Fruit fly (Drosophila melanogaster): Measurements from ENCODE around the gene CG46281.

CG46281 gene

dm6 chr3R:13063746-13064592, 33.9 kb upstream of the CG46281 start (continued):
- no peak for TF ChIP-seq Vsx1 (GFP tag; optimal IDR thresholded peaks at IDR 0.05)
- no peak for TF ChIP-seq Six4 (GFP tag; optimal IDR thresholded peaks at IDR 0.05)
- no peak for TF ChIP-seq otp (GFP tag; IDR thresholded peaks at IDR 0.05)
- no peak for TF ChIP-seq CG17186 (GFP tag; optimal IDR thresholded peaks at IDR 0.05)
- no peak for TF ChIP-seq CG10431 (GFP tag; optimal IDR thresholded peaks at IDR 0.05)
- TF ChIP-seq Spps (tag; optimal IDR thresholded peaks at IDR 0.05), result no peak
- TF ChIP-seq CG16813 (GFP tag; IDR thresholded peaks at IDR 0.05; ENCODE audit: partially characterized antibody), result no peak
- TF ChIP-seq Atf3 (GFP tag; optimal IDR thresholded peaks at IDR 0.05), result no peak
- TF ChIP-seq TFAM (GFP tag; optimal IDR thresholded peaks at IDR 0.05), result no peak
- TF ChIP-seq Mrtf (GFP tag; IDR thresholded peaks at IDR 0.05), result no peak
- no peak for TF ChIP-seq CG2678 (tag; optimal IDR thresholded peaks at IDR 0.05)
- no peak for TF ChIP-seq CG3995 (GFP tag; optimal IDR thresholded peaks at IDR 0.05)
- no peak for TF ChIP-seq CG15269 (tag; optimal IDR thresholded peaks at IDR 0.05)
- TF ChIP-seq dimm (GFP tag; IDR thresholded peaks at IDR 0.05), result no peak
- no peak for TF ChIP-seq Tbp (GFP tag; optimal IDR thresholded peaks at IDR 0.05)
- TF ChIP-seq Oli (tag; optimal IDR thresholded peaks at IDR 0.05), result no peak
- TF ChIP-seq CG16779 (GFP tag; IDR thresholded peaks at IDR 0.05), result no peak
- TF ChIP-seq CG3726 (GFP tag; IDR thresholded peaks at IDR 0.05), result no peak
- TF ChIP-seq ac (GFP tag; optimal IDR thresholded peaks at IDR 0.05), result no peak
- TF ChIP-seq CG4328 (GFP tag; optimal IDR thresholded peaks at IDR 0.05), result peak; percentile 6
- no peak for TF ChIP-seq Dbx (GFP tag; IDR thresholded peaks at IDR 0.05)
- TF ChIP-seq Dip3 (GFP tag; optimal IDR thresholded peaks at IDR 0.05), result no peak
- peak; percentile 17 for TF ChIP-seq gro (GFP tag; optimal IDR thresholded peaks at IDR 0.05)
- TF ChIP-seq CG17361 (GFP tag; IDR thresholded peaks at IDR 0.05), result 0 out of 3 replicates have a peak, but pooled peaks have one; percentile 23
- TF ChIP-seq D (optimal IDR thresholded peaks at IDR 0.05), result peak; percentile 98
- peak; percentile 41 for TF ChIP-seq D (GFP tag; optimal IDR thresholded peaks at IDR 0.05)
- TF ChIP-seq CG15601 (tag; optimal IDR thresholded peaks at IDR 0.05), result no peak
- TF ChIP-seq CG10959 (GFP tag; IDR thresholded peaks at IDR 0.05), result peak; percentile 31; the same call in 1 of the 2 replicates
- no peak for TF ChIP-seq CG5245 (GFP tag; optimal IDR thresholded peaks at IDR 0.05)
- no peak for TF ChIP-seq dm (GFP tag; optimal IDR thresholded peaks at IDR 0.05)
- TF ChIP-seq croc (GFP tag; conservative IDR thresholded peaks at IDR 0.05), result no peak
- no peak for TF ChIP-seq Atf6 (GFP tag; IDR thresholded peaks at IDR 0.05)
- no peak for TF ChIP-seq CG33557 (GFP tag; optimal IDR thresholded peaks at IDR 0.05)
- peak in 1 of 2 experiments; percentile 41 for TF ChIP-seq chif (GFP tag; optimal IDR thresholded peaks at IDR 0.05)
- TF ChIP-seq CkIIα-i1 (GFP tag; IDR thresholded peaks at IDR 0.05), result no peak
- TF ChIP-seq cas (GFP tag; IDR thresholded peaks at IDR 0.05), result no peak
- no peak for TF ChIP-seq CHES-1-like (GFP tag; optimal IDR thresholded peaks at IDR 0.05)
- no peak for TF ChIP-seq stwl (tag; optimal IDR thresholded peaks at IDR 0.05)
- TF ChIP-seq CG6689 (GFP tag; IDR thresholded peaks at IDR 0.05), result no peak
- TF ChIP-seq Hand (GFP tag; optimal IDR thresholded peaks at IDR 0.05), result no peak
- no peak for TF ChIP-seq Sox100B (GFP tag; optimal IDR thresholded peaks at IDR 0.05)
- peak; percentile 45 for TF ChIP-seq kah (GFP tag; optimal IDR thresholded peaks at IDR 0.05)
- no peak for TF ChIP-seq grn (GFP tag; optimal IDR thresholded peaks at IDR 0.05)
- TF ChIP-seq CG3407 (GFP tag; optimal IDR thresholded peaks at IDR 0.05), result no peak
- no peak for TF ChIP-seq CG31365 (tag; optimal IDR thresholded peaks at IDR 0.05)
- no peak for TF ChIP-seq CG7745 (tag; optimal IDR thresholded peaks at IDR 0.05)
- no peak for TF ChIP-seq Xrp1 (GFP tag; IDR thresholded peaks at IDR 0.05)
- no peak for TF ChIP-seq CG4424 (GFP tag; optimal IDR thresholded peaks at IDR 0.05)
- peak; percentile 70 for TF ChIP-seq sens (GFP tag)
- no peak for TF ChIP-seq CG6272 (GFP tag; IDR thresholded peaks at IDR 0.05)
- no peak for TF ChIP-seq grau (tag; optimal IDR thresholded peaks at IDR 0.05)

Data from whole organism, embryonic.